Fruit fly (Drosophila melanogaster): Measurements from ENCODE around the gene CG9175.

CG9175 gene

DNA sequence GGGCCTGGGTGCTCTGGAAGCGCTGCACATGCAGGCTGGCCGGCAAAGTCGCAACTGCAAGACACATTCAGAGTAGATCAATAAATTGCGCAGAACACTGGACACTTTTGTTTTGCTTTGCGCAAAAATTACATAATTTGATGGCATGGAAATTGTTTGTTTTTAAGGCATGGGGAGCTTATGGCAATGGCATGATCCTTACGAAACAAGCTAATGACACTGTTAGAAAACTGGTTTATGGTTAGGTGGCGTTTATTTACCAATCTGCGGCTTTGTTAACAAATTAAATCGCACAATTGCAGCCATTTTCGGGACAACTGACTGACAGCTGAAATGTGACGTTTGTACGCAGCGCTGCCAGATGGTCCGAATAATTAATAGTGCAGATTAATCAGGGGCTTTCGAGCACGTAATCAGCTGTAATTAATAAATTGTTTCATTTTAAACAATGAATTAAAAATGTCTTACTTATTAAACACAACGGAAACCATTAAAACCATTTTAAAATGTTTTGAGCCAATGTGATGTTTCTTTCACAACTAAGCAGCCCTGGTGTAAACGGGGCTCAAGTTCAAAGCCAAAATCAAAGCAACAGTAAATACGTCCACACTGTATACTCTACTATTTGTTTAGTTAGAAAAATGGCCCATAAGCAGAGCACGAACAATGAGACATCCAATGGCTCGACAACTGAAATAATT lies 36.2 kb downstream of the CG9175 start, which contains the start of the genes ND-51 and CG13994 (continued):
- TF ChIP-seq kay (GFP tag; optimal IDR thresholded peaks at IDR 0.05) (peak; percentile 31), Ravus (GFP tag; IDR thresholded peaks at IDR 0.05) (peak; percentile 33), CG6654 (GFP tag; optimal IDR thresholded peaks at IDR 0.05) (peak; percentile 3), CrebB (tag; optimal IDR thresholded peaks at IDR 0.05) (peak; percentile 35), Fer2 (tag; optimal IDR thresholded peaks at IDR 0.05) (peak; percentile 82), luna (GFP tag; optimal IDR thresholded peaks at IDR 0.05) (peak; percentile 71), CG30431 (GFP tag; optimal IDR thresholded peaks at IDR 0.05) (peak; percentile 69), HmgD (GFP tag; optimal IDR thresholded peaks at IDR 0.05) (peak; percentile 52), CG17612 (GFP tag; IDR thresholded peaks at IDR 0.05) (0 out of 2 replicates have a peak, but pooled peaks have one; percentile 33), CG5953 (GFP tag; IDR thresholded peaks at IDR 0.05) (peak; percentile 63; the same call in 1 of the 2 replicates), lola (GFP tag; optimal IDR thresholded peaks at IDR 0.05) (peak in 1 of 3 experiments; percentile 79), CG4360 (GFP tag; IDR thresholded peaks at IDR 0.05) (0 out of 2 replicates have a peak, but pooled peaks have one; percentile 45), Neu2 (GFP tag; optimal IDR thresholded peaks at IDR 0.05; ENCODE audit: borderline replicate concordance) (peak; percentile 1), CG6254 (GFP tag; optimal IDR thresholded peaks at IDR 0.05) (peak; percentile 63), CG6175 (GFP tag; IDR thresholded peaks at IDR 0.05) (peak; percentile 45; the same call in 1 of the 3 replicates), zen (tag; optimal IDR thresholded peaks at IDR 0.05) (peak; percentile 88), peb (GFP tag; IDR thresholded peaks at IDR 0.05) (peak; percentile 63), Usf (GFP tag; optimal IDR thresholded peaks at IDR 0.05) (peak; percentile 54), CG9215 (GFP tag; IDR thresholded peaks at IDR 0.05) (peak; percentile 75), CG7271 (tag; optimal IDR thresholded peaks at IDR 0.05) (peak; percentile 40), Doc3 (GFP tag; IDR thresholded peaks at IDR 0.05; ENCODE audit: partially characterized antibody) (no peak), D (optimal IDR thresholded peaks at IDR 0.05) (no peak), D (GFP tag; optimal IDR thresholded peaks at IDR 0.05) (peak; percentile 66), Hey (tag; optimal IDR thresholded peaks at IDR 0.05) (peak; percentile 49), Oli (tag; optimal IDR thresholded peaks at IDR 0.05) (peak; percentile 69), CG4617 (GFP tag; optimal IDR thresholded peaks at IDR 0.05; ENCODE audit: borderline replicate concordance) (peak; percentile 73), Sin3A (optimal IDR thresholded peaks at IDR 0.05) (peak; percentile 87), run (tag; optimal IDR thresholded peaks at IDR 0.05) (peak; percentile 58), Mrtf (GFP tag; IDR thresholded peaks at IDR 0.05) (peak; percentile 62), CG4854 (GFP tag; optimal IDR thresholded peaks at IDR 0.05) (peak; percentile 83), Hsf (GFP tag; optimal IDR thresholded peaks at IDR 0.05) (peak; percentile 91), CG7745 (tag; optimal IDR thresholded peaks at IDR 0.05) (peak; percentile 74), NfI (GFP tag; optimal IDR thresholded peaks at IDR 0.05) (peak; percentile 87), NC2β (GFP tag; optimal IDR thresholded peaks at IDR 0.05) (peak; percentile 65), unc-4 (GFP tag; IDR thresholded peaks at IDR 0.05; ENCODE audit: partially characterized antibody) (peak; percentile 53), gcm2 (GFP tag; optimal IDR thresholded peaks at IDR 0.05) (peak; percentile 2), CG18619 (GFP tag; optimal IDR thresholded peaks at IDR 0.05) (peak; percentile 61), Ada2b (GFP tag; IDR thresholded peaks at IDR 0.05) (peak; percentile 85), CG15073 (GFP tag; optimal IDR thresholded peaks at IDR 0.05) (no peak), slp2 (GFP tag; optimal IDR thresholded peaks at IDR 0.05) (peak; percentile 67), kah (GFP tag; optimal IDR thresholded peaks at IDR 0.05) (peak; percentile 34), CG6813 (GFP tag; optimal IDR thresholded peaks at IDR 0.05) (peak; percentile 47), CG13287 (GFP tag; IDR thresholded peaks at IDR 0.05; ENCODE audit: partially characterized antibody) (peak; percentile 52; the same call in 1 of the 2 replicates), CG10462 (GFP tag; optimal IDR thresholded peaks at IDR 0.05) (peak; percentile 28), CG18476 (GFP tag; optimal IDR thresholded peaks at IDR 0.05) (peak; percentile 71), CG14965 (GFP tag; optimal IDR thresholded peaks at IDR 0.05; ENCODE audit: borderline replicate concordance) (no peak), odd (GFP tag; optimal IDR thresholded peaks at IDR 0.05) (no peak), CG3995 (GFP tag; optimal IDR thresholded peaks at IDR 0.05) (peak; percentile 46)
